Worm (Caenorhabditis elegans) whole organism, L3 larva: ENCODE results near the gene fbxb-75.

Source experiments
- ceh-82 ChIP-seq: fragments of 150-350 bp; optimal IDR thresholded peaks from 2 replicates; lab custom pipeline; 2014; ENCODE audit warnings: missing biosample characterization, missing genetic modification characterization
- elt-3 ChIP-seq, 3 experiments: fragments of 150-350 bp in 1 of 3; sonication (generic microtip) in 2 of 3; optimal IDR thresholded peaks; 2 replicates in 2 of 3; 4 replicates in 1 of 3; lab custom pipeline; 2014 to 2017; ENCODE audit warnings: missing biosample characterization in 3 of 3, missing genetic modification characterization in 3 of 3
- fkh-10 ChIP-seq: sonication (generic microtip); optimal IDR thresholded peaks from 2 replicates; lab custom pipeline; 2017; ENCODE audit warnings: missing biosample characterization, missing genetic modification reagents, missing genetic modification characterization
- hmg-11 ChIP-seq: sonication (generic microtip); optimal IDR thresholded peaks from 2 replicates; lab custom pipeline; 2016; ENCODE audit warnings: missing genetic modification characterization, missing compliant biosample characterization
- nhr-25 ChIP-seq: sonication (generic microtip); optimal IDR thresholded peaks from 2 replicates; lab custom pipeline; 2017; ENCODE audit warnings: missing biosample characterization, missing genetic modification characterization
- nhr-43 ChIP-seq: sonication (generic microtip); optimal IDR thresholded peaks from 2 replicates; lab custom pipeline; 2016; ENCODE audit warnings: mild to moderate bottlenecking, missing genetic modification characterization, missing compliant biosample characterization; ENCODE audit not compliant: poor library complexity, severe bottlenecking
- nhr-77 ChIP-seq: fragments of 150-350 bp; optimal IDR thresholded peaks from 2 replicates; lab custom pipeline; 2014; ENCODE audit warnings: missing biosample characterization, missing genetic modification characterization
- pha-4 ChIP-seq: fragments of 150-350 bp; optimal IDR thresholded peaks from 2 replicates; lab custom pipeline; 2014; ENCODE audit warnings: missing biosample characterization, missing genetic modification reagents, missing genetic modification characterization
- pqm-1 ChIP-seq: fragments of 150-350 bp; optimal IDR thresholded peaks from 2 replicates; lab custom pipeline; 2017; ENCODE audit warnings: missing biosample characterization, missing genetic modification characterization, inconsistent platforms

fbxb-75 gene

ce11 chrIV:4390438-4390894, 50.5 kb downstream of the fbxb-75 start, which contains the start of the genes rpl-7A and set-21 (continued):
- TF ChIP-seq nhr-43 (tag; lab: Kevin White, UChicago), result peak; percentile 98
- no peak for TF ChIP-seq fkh-10
- TF ChIP-seq nhr-77, result peak; percentile 79
- TF ChIP-seq hmg-11 (tag; lab: Kevin White, UChicago), result peak; percentile 89
- peak; percentile 45 for TF ChIP-seq pqm-1 (tag; lab: Kevin White, UChicago)
- peak; percentile 98 for TF ChIP-seq nhr-25 (tag; lab: Kevin White, UChicago)
- TF ChIP-seq elt-3 (tag; optimal IDR thresholded peaks at IDR 0.05; lab: Kevin White, UChicago), result peak; percentile 13 to 87 (median 16)
- peak; percentile 77 for TF ChIP-seq ceh-82 (tag; lab: Kevin White, UChicago)
- TF ChIP-seq pha-4, result peak; percentile 91
- TF ChIP-seq, all 47 proteins: peak for 28
